Worm (Caenorhabditis elegans) whole organism, midembryonic: ENCODE data around the gene T24C2.3.

ENCODE experiments used
- T22C8.4 ChIP-seq: fragments of 200-800 bp; sonication (Bioruptor generic); IDR thresholded peaks from 2 replicates; pipeline ENCODE4 v1.3.6; 2022; ENCODE audit warnings: missing genetic modification characterization, missing compliant biosample characterization
- cog-1 ChIP-seq: sonication (generic microtip); optimal IDR thresholded peaks from 2 replicates; lab custom pipeline; 2016; ENCODE audit warnings: missing genetic modification characterization, missing compliant biosample characterization
- flt-1 ChIP-seq: fragments of 200-800 bp; sonication (Bioruptor generic); IDR thresholded peaks from 2 replicates; pipeline ENCODE4 v1.3.6; 2022; ENCODE audit warnings: missing genetic modification characterization, missing compliant biosample characterization
- klf-2 ChIP-seq: fragments of 200-800 bp; sonication (Bioruptor generic); conservative IDR thresholded peaks from 2 replicates; pipeline ENCODE4 v1.3.6; 2022; ENCODE audit warnings: missing genetic modification reagents, missing genetic modification characterization, missing compliant biosample characterization
- med-1 ChIP-seq: sonication (generic microtip); optimal IDR thresholded peaks from 2 replicates; lab custom pipeline; 2017; ENCODE audit warnings: missing genetic modification characterization, mild to moderate bottlenecking, missing compliant biosample characterization, antibody characterized with exemption, missing genetic modification reagents; ENCODE audit not compliant: insufficient read depth
- ref-1 ChIP-seq: fragments of 200-800 bp; sonication (Bioruptor generic); conservative IDR thresholded peaks from 2 replicates; pipeline ENCODE4 v1.3.6; 2022; ENCODE audit warnings: missing genetic modification reagents, missing genetic modification characterization, missing compliant biosample characterization
- tab-1 ChIP-seq: fragments of 200-800 bp; sonication (Bioruptor generic); IDR thresholded peaks from 2 replicates; pipeline ENCODE4 v1.3.6; 2022; ENCODE audit warnings: missing genetic modification characterization, missing compliant biosample characterization
- ztf-23 ChIP-seq: fragments of 200-800 bp; sonication (Bioruptor generic); IDR thresholded peaks from 2 replicates; pipeline ENCODE4 v1.3.6; 2022; ENCODE audit warnings: missing genetic modification reagents, missing genetic modification characterization, missing compliant biosample characterization
- ztf-29 ChIP-seq: fragments of 200-800 bp; sonication (Bioruptor generic); IDR thresholded peaks from 2 replicates; pipeline ENCODE4 v1.3.6; 2022; ENCODE audit warnings: missing genetic modification reagents, missing genetic modification characterization, missing compliant biosample characterization

Gene T24C2.3

DNA sequence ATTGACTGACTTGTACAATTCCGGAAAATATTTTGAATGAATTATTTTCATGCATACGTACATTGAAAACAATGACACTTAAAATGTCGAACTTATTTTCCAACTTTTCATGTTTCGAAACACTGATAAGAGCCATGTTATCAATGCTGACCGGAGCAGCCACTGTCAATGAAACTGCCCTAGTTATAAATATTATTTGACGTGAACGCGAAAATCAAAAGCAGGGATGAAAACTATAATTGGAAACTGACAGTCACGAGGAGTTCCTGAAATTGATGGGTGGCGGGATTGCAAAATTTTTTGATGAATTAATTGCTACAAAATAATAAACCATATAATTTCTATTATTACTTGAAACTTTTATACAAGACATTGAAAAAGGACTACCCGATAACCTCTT, 3.9 kb upstream of the T24C2.3 start:
- no peak for TF ChIP-seq T22C8.4
- TF ChIP-seq ref-1 (GFP tag; lab: Robert Waterston, UW) = no peak
- TF ChIP-seq tab-1 (GFP tag; lab: Robert Waterston, UW) = no peak
- no peak for TF ChIP-seq klf-2 (GFP tag; lab: Robert Waterston, UW)
- no peak for TF ChIP-seq ztf-29 (GFP tag; lab: Robert Waterston, UW)
- no peak for TF ChIP-seq flt-1 (GFP tag; lab: Robert Waterston, UW)
- no peak for TF ChIP-seq cog-1 (tag; lab: Kevin White, UChicago)
- TF ChIP-seq ztf-23 (GFP tag; lab: Robert Waterston, UW) = no peak
- TF ChIP-seq med-1 (GFP tag; lab: Kevin White, UChicago) = no peak

DNA sequence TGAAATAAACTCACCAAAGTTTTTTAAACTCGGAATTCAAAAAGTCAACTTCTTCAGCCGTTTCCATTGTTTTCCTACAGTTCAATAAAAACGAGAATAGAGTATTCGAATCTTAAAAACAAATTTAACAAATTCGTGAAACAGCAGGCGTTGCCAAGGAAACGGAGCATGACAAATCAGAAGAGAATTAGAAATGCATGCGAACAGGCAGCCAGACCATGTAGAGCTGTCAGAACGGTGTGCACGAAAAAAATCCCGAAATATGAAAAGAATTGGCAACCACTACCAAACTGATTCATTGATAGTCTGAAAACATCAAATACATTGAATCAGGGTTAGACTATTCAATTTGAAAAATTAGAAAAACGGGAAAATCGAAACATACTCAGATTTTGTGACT, 1.3 kb upstream of the T24C2.3 start, which contains the start of gene fbxa-81:
TSS of gene fbxa-81 (minus strand) at position 101 of the 400 bp plus-strand sequence.
- TF ChIP-seq ztf-23 (GFP tag; lab: Robert Waterston, UW) (no peak), flt-1 (GFP tag; lab: Robert Waterston, UW) (no peak), ztf-29 (GFP tag; lab: Robert Waterston, UW) (no peak), cog-1 (tag; lab: Kevin White, UChicago) (no peak), ref-1 (GFP tag; lab: Robert Waterston, UW) (no peak), med-1 (GFP tag; lab: Kevin White, UChicago) (no peak), T22C8.4 (no peak), klf-2 (GFP tag; lab: Robert Waterston, UW) (no peak), tab-1 (GFP tag; lab: Robert Waterston, UW) (no peak)

DNA sequence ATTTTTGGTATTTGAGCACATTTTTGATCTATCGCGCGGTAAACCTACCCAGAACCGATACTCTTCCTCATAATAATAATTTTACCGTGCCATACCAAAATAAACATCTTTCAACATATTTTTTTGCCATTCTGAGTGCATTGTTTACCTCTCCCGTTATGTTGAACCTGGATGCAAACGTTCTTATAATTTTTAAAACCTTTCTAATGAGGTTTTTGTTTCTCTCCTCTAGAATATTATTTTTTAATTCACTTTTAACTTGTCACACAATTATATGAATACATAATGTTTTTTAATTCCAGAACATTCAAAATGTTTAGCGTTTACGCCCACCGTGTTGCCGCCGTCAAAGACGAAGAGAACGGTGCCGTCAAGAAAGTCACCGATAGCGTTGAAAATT, 2.2 kb downstream of the T24C2.3 start, which contains the start of gene enri-2:
TSS of gene enri-2 (plus strand) at position 301 of the 400 bp plus-strand sequence.
- no peak for TF ChIP-seq ref-1 (GFP tag; lab: Robert Waterston, UW)
- no peak for TF ChIP-seq med-1 (GFP tag; lab: Kevin White, UChicago)
- no peak for TF ChIP-seq flt-1 (GFP tag; lab: Robert Waterston, UW)
- no peak for TF ChIP-seq ztf-23 (GFP tag; lab: Robert Waterston, UW)
- no peak for TF ChIP-seq cog-1 (tag; lab: Kevin White, UChicago)
- no peak for TF ChIP-seq ztf-29 (GFP tag; lab: Robert Waterston, UW)
- no peak for TF ChIP-seq tab-1 (GFP tag; lab: Robert Waterston, UW)
- TF ChIP-seq T22C8.4 = no peak
- TF ChIP-seq klf-2 (GFP tag; lab: Robert Waterston, UW) = no peak

DNA sequence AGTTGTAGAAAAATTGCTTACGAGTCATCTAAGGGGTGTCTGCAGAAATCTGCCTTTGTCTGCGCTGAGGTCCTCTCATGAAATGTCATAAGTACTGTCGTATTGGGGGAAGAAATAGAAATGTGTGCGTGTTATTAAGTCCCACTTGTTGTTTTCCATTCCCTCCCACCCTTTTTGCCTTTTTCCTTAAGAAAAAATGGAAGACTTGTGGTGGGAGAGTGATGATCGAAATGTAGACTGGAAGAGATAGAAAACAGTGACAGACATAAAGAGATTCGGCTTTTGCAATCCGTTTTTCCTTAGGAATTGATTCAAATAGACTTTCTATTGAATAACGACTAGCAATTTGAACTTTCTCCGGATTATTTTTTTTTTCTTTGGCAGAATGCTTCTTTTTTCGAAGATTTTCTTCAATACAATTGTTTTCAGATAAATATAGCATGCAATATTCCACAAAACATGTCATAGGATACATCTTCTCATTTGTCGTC, 6.4 kb downstream of the T24C2.3 start, which contains the start of gene ram-5:
TSS of gene ram-5 (plus strand) at position 441 of the 491 bp plus-strand sequence.
- TF ChIP-seq T22C8.4 (no peak), ztf-29 (GFP tag; lab: Robert Waterston, UW) (no peak), ztf-23 (GFP tag; lab: Robert Waterston, UW) (no peak), cog-1 (tag; lab: Kevin White, UChicago) (no peak)

DNA sequence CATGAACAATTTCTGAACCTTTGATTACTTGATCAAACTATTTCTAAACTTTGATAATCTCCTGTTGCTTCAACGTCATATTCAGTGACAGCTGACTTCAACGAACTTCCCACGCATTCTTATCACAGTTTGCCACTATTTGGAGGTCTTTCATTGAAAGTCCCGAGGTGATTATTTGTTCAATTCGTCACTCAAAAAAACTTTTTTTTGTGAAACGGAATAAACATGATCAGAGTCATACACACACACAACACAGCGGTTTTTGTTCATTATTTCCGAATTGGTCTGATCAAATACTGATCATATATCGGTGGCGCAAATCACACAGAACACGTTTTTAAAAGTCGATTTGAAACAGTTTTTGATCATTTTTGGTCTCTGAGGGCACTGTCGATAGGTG, 13.1 kb downstream of the T24C2.3 start:
- TF ChIP-seq cog-1 (tag; lab: Kevin White, UChicago) (no peak), T22C8.4 (no peak), ztf-23 (GFP tag; lab: Robert Waterston, UW) (no peak), klf-2 (GFP tag; lab: Robert Waterston, UW) (no peak), ref-1 (GFP tag; lab: Robert Waterston, UW) (no peak), flt-1 (GFP tag; lab: Robert Waterston, UW) (no peak), med-1 (GFP tag; lab: Kevin White, UChicago) (no peak), ztf-29 (GFP tag; lab: Robert Waterston, UW) (no peak), tab-1 (GFP tag; lab: Robert Waterston, UW) (no peak)

DNA sequence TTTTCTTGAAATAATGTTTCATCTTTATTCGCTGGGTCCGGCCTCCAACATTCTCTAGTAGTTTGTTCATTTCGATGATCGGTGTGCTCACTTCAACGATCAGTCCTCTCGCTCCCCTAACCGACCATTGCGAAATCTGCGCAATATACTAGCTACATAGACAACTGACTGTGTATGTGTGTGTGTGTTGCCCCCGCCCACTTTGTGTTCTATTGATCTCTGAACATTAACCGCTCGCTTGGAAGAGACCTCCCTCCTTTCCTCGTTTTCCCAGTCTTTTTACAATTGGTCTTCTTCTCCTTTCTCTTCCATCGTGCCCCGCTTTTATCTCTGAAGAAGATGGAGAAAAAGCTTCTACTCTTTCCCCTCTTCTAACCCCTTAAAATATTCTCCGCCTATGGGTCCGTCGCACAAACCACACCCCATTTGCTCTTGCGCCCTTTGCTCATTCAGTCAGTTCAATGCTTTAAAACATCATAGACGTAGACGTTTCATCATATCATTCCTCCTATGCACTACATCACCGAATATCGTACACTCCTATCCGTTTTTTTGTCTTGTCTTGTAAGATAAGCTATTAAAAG, 14.1 kb downstream of the T24C2.3 start:
- TF ChIP-seq cog-1 (tag; lab: Kevin White, UChicago) (no peak), klf-2 (GFP tag; lab: Robert Waterston, UW) (no peak), ztf-29 (GFP tag; lab: Robert Waterston, UW) (no peak), flt-1 (GFP tag; lab: Robert Waterston, UW) (no peak), ref-1 (GFP tag; lab: Robert Waterston, UW) (no peak), tab-1 (GFP tag; lab: Robert Waterston, UW) (no peak), T22C8.4 (no peak), ztf-23 (GFP tag; lab: Robert Waterston, UW) (no peak), med-1 (GFP tag; lab: Kevin White, UChicago) (no peak)

DNA sequence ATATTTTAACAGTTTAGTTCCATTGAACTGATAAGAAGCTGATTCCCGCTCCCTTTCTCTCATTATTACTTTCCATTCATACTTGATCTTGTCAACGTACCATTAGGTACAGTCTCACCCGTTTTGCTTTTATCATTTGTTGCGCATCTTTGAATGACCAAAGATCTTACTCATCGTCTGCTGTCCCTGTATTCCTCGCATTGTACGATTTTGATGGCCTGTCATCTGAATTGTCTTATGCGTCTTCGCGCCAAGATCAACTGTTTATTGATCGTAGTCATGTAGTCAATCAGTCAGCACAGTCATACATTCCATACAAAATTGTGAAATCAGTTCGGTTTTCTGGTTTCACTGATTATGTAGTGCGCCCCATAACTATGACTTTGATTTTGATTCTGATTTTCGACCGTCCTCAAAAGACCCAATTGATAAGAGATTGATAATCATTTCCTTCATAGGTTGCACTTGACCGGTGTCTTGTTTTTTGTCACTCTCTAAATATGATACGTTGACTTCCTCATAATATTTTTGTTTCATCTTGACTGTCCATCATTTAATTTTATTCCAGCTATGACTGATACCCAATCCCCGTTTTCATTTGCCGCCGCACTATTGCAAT, 14.7 kb downstream of the T24C2.3 start, which contains the start of gene nhr-3:
TSS of gene nhr-3 (plus strand) at position 569 of the 619 bp plus-strand sequence.
- TF ChIP-seq cog-1 (tag; lab: Kevin White, UChicago) = no peak
- no peak for TF ChIP-seq ztf-23 (GFP tag; lab: Robert Waterston, UW)
- TF ChIP-seq ztf-29 (GFP tag; lab: Robert Waterston, UW) = no peak
- no peak for TF ChIP-seq flt-1 (GFP tag; lab: Robert Waterston, UW)
- no peak for TF ChIP-seq tab-1 (GFP tag; lab: Robert Waterston, UW)
- no peak for TF ChIP-seq med-1 (GFP tag; lab: Kevin White, UChicago)
- TF ChIP-seq T22C8.4 = no peak

DNA sequence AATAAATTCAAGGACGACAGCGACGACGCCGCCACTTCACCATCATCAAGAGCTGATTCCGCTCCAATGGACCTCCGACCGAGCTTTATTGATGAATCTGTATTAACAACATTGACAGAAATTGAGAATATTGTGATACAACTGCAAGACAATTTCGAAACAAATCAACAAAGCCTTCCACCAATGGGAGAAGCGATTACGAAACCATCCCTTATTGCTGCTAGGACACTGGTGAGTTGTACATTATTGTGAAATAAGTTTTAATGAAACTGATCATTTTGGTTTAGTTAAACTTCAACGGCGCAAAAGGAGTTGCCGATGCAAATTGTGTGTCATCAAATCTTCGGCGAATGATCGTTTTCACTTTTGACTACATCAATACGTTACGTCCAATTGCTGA, 15.8 kb downstream of the T24C2.3 start:
- no peak for TF ChIP-seq med-1 (GFP tag; lab: Kevin White, UChicago)
